Fruit fly (Drosophila melanogaster) whole organism, embryonic: Measurements from ENCODE around the gene Rrp1.

Source experiments
- Adf1 ChIP-seq: fragments of 200-800 bp; sonication (Bioruptor generic); IDR thresholded peaks from 2 replicates; pipeline ENCODE4 v1.3.6; 2022; ENCODE audit warnings: missing biosample characterization, missing genetic modification characterization
- Asciz ChIP-seq: fragments of 200-800 bp; sonication (Bioruptor generic); optimal IDR thresholded peaks from 2 replicates; lab custom pipeline; 2017; ENCODE audit warnings: missing biosample characterization, mild to moderate bottlenecking, missing genetic modification characterization, missing genetic modification reagents
- B-H1 ChIP-seq: fragments of 200-800 bp; sonication (Bioruptor generic); IDR thresholded peaks from 3 replicates; pipeline ENCODE4 v1.3.6; 2022; ENCODE audit warnings: missing biosample characterization, missing genetic modification characterization
- Blimp-1 ChIP-seq: fragments of 200-800 bp; sonication (Bioruptor generic); optimal IDR thresholded peaks from 3 replicates; lab custom pipeline; 2018; ENCODE audit warnings: missing biosample characterization, missing genetic modification characterization, mild to moderate bottlenecking, moderate library complexity, missing genetic modification reagents
- CG10267 ChIP-seq: fragments of 200-800 bp; sonication (Bioruptor generic); optimal IDR thresholded peaks from 2 replicates; lab custom pipeline; 2018; ENCODE audit warnings: missing biosample characterization, mild to moderate bottlenecking, missing genetic modification characterization, moderate library complexity
- CG10274 ChIP-seq: fragments of 200-800 bp; sonication (Bioruptor generic); optimal IDR thresholded peaks from 3 replicates; lab custom pipeline; 2017; ENCODE audit warnings: missing biosample characterization, mild to moderate bottlenecking, missing genetic modification characterization
- CG12659 ChIP-seq: fragments of 200-800 bp; sonication (Bioruptor generic); optimal IDR thresholded peaks from 3 replicates; lab custom pipeline; 2017; ENCODE audit warnings: mild to moderate bottlenecking, missing biosample characterization, missing genetic modification reagents, missing genetic modification characterization
- CG1647 ChIP-seq: fragments of 200-800 bp; sonication (Bioruptor generic); optimal IDR thresholded peaks from 3 replicates; lab custom pipeline; 2016; ENCODE audit warnings: missing biosample characterization, missing genetic modification characterization
- CG18011 ChIP-seq: fragments of 200-800 bp; sonication (Bioruptor generic); optimal IDR thresholded peaks from 2 replicates; lab custom pipeline; 2017; ENCODE audit warnings: missing biosample characterization, missing genetic modification characterization, mild to moderate bottlenecking, moderate library complexity, missing genotype
- CG18764 ChIP-seq: fragments of 200-800 bp; sonication (Bioruptor generic); optimal IDR thresholded peaks from 3 replicates; lab custom pipeline; 2016; ENCODE audit warnings: missing biosample characterization, missing genetic modification characterization
- CG2875 ChIP-seq: fragments of 200-800 bp; sonication (Bioruptor generic); optimal IDR thresholded peaks from 2 replicates; lab custom pipeline; 2017; ENCODE audit warnings: missing biosample characterization, mild to moderate bottlenecking, missing genetic modification characterization, missing genetic modification reagents
- CG31441 ChIP-seq: fragments of 200-800 bp; sonication (Bioruptor generic); IDR thresholded peaks from 2 replicates; pipeline ENCODE4 v1.3.6; 2022; ENCODE audit warnings: missing biosample characterization, missing genetic modification characterization
- CG3407 ChIP-seq: fragments of 200-800 bp; sonication (Bioruptor generic); optimal IDR thresholded peaks from 2 replicates; lab custom pipeline; 2018; ENCODE audit warnings: missing biosample characterization, mild to moderate bottlenecking, missing genetic modification characterization
- CG34224 ChIP-seq: fragments of 200-800 bp; sonication (Bioruptor generic); IDR thresholded peaks from 3 replicates; pipeline ENCODE4 v1.3.6; 2022; ENCODE audit warnings: missing biosample characterization, missing genetic modification characterization; ENCODE audit not compliant: partially characterized antibody
- CG4360 ChIP-seq: fragments of 200-800 bp; sonication (Bioruptor generic); IDR thresholded peaks from 2 replicates; pipeline ENCODE4 v1.3.6; 2022; ENCODE audit warnings: missing biosample characterization, missing genetic modification characterization
- CG4404 ChIP-seq: fragments of 200-800 bp; sonication (Bioruptor generic); IDR thresholded peaks from 2 replicates; pipeline ENCODE4 v1.3.6; 2022; ENCODE audit warnings: missing biosample characterization, missing genetic modification characterization
- CG6175 ChIP-seq: fragments of 200-800 bp; sonication (Bioruptor generic); IDR thresholded peaks from 3 replicates; pipeline ENCODE4 v1.3.6; 2022; ENCODE audit warnings: missing biosample characterization, missing genetic modification characterization
- CG6654 ChIP-seq: fragments of 200-800 bp; sonication (Bioruptor generic); optimal IDR thresholded peaks from 2 replicates; lab custom pipeline; 2017; ENCODE audit warnings: missing biosample characterization, mild to moderate bottlenecking, missing genetic modification characterization
- CG6683 ChIP-seq: fragments of 200-800 bp; sonication (Bioruptor generic); optimal IDR thresholded peaks from 2 replicates; lab custom pipeline; 2017; ENCODE audit warnings: missing biosample characterization, mild to moderate bottlenecking, missing genetic modification characterization, missing genetic modification reagents
- CG7786 ChIP-seq: fragments of 200-800 bp; sonication (Bioruptor generic); optimal IDR thresholded peaks from 2 replicates; lab custom pipeline; 2016; ENCODE audit warnings: missing biosample characterization, missing genetic modification characterization
- CG8388 ChIP-seq: fragments of 200-800 bp; sonication (Bioruptor generic); optimal IDR thresholded peaks from 2 replicates; lab custom pipeline; 2019; ENCODE audit warnings: missing biosample characterization, mild to moderate bottlenecking, missing genetic modification characterization, moderate library complexity
- CG9876 ChIP-seq: fragments of 200-800 bp; sonication (Bioruptor generic); optimal IDR thresholded peaks from 2 replicates; lab custom pipeline; 2016; ENCODE audit warnings: missing biosample characterization, missing genetic modification characterization
- Hey ChIP-seq: fragments of 200-800 bp; sonication (Bioruptor generic); optimal IDR thresholded peaks from 3 replicates; lab custom pipeline; 2018; ENCODE audit warnings: missing biosample characterization, mild to moderate bottlenecking, missing genetic modification characterization
- MTF-1 ChIP-seq: fragments of 200-800 bp; sonication (Bioruptor generic); optimal IDR thresholded peaks from 2 replicates; lab custom pipeline; 2018; ENCODE audit warnings: missing biosample characterization, mild to moderate bottlenecking, missing genetic modification characterization, borderline replicate concordance
- Myb ChIP-seq: fragments of 200-800 bp; sonication (Bioruptor generic); optimal IDR thresholded peaks from 2 replicates; lab custom pipeline; 2016; ENCODE audit warnings: missing biosample characterization, missing genetic modification characterization
- Poxn ChIP-seq: fragments of 200-800 bp; sonication (Bioruptor generic); IDR thresholded peaks from 2 replicates; pipeline ENCODE4 v1.3.6; 2022; ENCODE audit warnings: missing biosample characterization, missing genetic modification characterization
- Sox102F ChIP-seq: fragments of 200-800 bp; sonication (Bioruptor generic); optimal IDR thresholded peaks from 2 replicates; lab custom pipeline; 2018; ENCODE audit warnings: missing biosample characterization, mild to moderate bottlenecking, missing genetic modification characterization, moderate library complexity
- Trl ChIP-seq, 3 experiments: fragments of >200 bp in 2 of 3; fragments of 200-800 bp in 1 of 3; sonication (Bioruptor generic) in 1 of 3; optimal IDR thresholded peaks; 2 replicates in 1 of 3; 3 replicates in 2 of 3; lab custom pipeline; 2016 to 2017; ENCODE audit warnings: missing biosample characterization in 1 of 3, missing genetic modification characterization in 1 of 3
- caup ChIP-seq: fragments of 200-800 bp; sonication (Bioruptor generic); optimal IDR thresholded peaks from 3 replicates; lab custom pipeline; 2017; ENCODE audit warnings: missing biosample characterization, mild to moderate bottlenecking, missing genetic modification characterization, moderate library complexity; ENCODE audit not compliant: severe bottlenecking
- cwo ChIP-seq: fragments of 200-800 bp; sonication (Bioruptor generic); optimal IDR thresholded peaks from 3 replicates; lab custom pipeline; 2017; ENCODE audit warnings: missing biosample characterization, missing genetic modification characterization, mild to moderate bottlenecking, moderate library complexity, missing genetic modification reagents
- esg ChIP-seq: fragments of 200-800 bp; sonication (Bioruptor generic); conservative IDR thresholded peaks from 2 replicates; pipeline ENCODE4 v1.3.6; 2022; ENCODE audit warnings: missing biosample characterization, missing genetic modification characterization
- fru ChIP-seq: fragments of >200 bp; optimal IDR thresholded peaks from 2 replicates; lab custom pipeline; 2017
- gce ChIP-seq: fragments of 200-800 bp; sonication (Bioruptor generic); IDR thresholded peaks from 3 replicates; pipeline ENCODE4 v1.3.6; 2022; ENCODE audit warnings: missing biosample characterization, missing genetic modification characterization
- gfzf ChIP-seq: fragments of 200-800 bp; sonication (Bioruptor generic); optimal IDR thresholded peaks from 2 replicates; lab custom pipeline; 2016; ENCODE audit warnings: missing biosample characterization, mild to moderate bottlenecking, missing genetic modification characterization, moderate library complexity
- gsb-n ChIP-seq: fragments of 200-800 bp; sonication (Bioruptor generic); optimal IDR thresholded peaks from 3 replicates; lab custom pipeline; 2018; ENCODE audit warnings: missing biosample characterization, mild to moderate bottlenecking, missing genetic modification characterization
- hb ChIP-seq: fragments of 200-800 bp; sonication (Bioruptor generic); IDR thresholded peaks from 3 replicates; pipeline ENCODE4 v1.3.6; 2022; ENCODE audit warnings: missing biosample characterization, missing genetic modification characterization; ENCODE audit not compliant: partially characterized antibody
- nom ChIP-seq: fragments of 200-800 bp; sonication (Bioruptor generic); optimal IDR thresholded peaks from 2 replicates; lab custom pipeline; 2017; ENCODE audit warnings: missing biosample characterization, missing genetic modification characterization, mild to moderate bottlenecking, moderate library complexity, missing genetic modification reagents
- pb ChIP-seq: fragments of 200-800 bp; sonication (Bioruptor generic); optimal IDR thresholded peaks from 3 replicates; lab custom pipeline; 2016; ENCODE audit warnings: missing biosample characterization, missing genetic modification characterization
- pho ChIP-seq: fragments of 200-800 bp; sonication (Bioruptor generic); optimal IDR thresholded peaks from 2 replicates; lab custom pipeline; 2016; ENCODE audit warnings: missing biosample characterization, missing genetic modification characterization
- phol ChIP-seq: fragments of 200-800 bp; sonication (Bioruptor generic); optimal IDR thresholded peaks from 3 replicates; lab custom pipeline; 2018; ENCODE audit warnings: missing biosample characterization, mild to moderate bottlenecking, missing genetic modification characterization, moderate library complexity
- psq ChIP-seq: fragments of 200-800 bp; sonication (Bioruptor generic); optimal IDR thresholded peaks from 2 replicates; lab custom pipeline; 2017; ENCODE audit warnings: missing biosample characterization, missing genetic modification characterization
- ro ChIP-seq: fragments of 200-800 bp; sonication (Bioruptor generic); IDR thresholded peaks from 2 replicates; pipeline ENCODE4 v1.3.6; 2022; ENCODE audit warnings: missing biosample characterization, missing genetic modification characterization
- sna ChIP-seq: fragments of 200-800 bp; sonication (Bioruptor generic); IDR thresholded peaks from 2 replicates; pipeline ENCODE4 v1.3.6; 2022; ENCODE audit warnings: missing biosample characterization, missing genetic modification characterization; ENCODE audit not compliant: partially characterized antibody
- sob ChIP-seq: fragments of 200-800 bp; sonication (Bioruptor generic); IDR thresholded peaks from 2 replicates; pipeline ENCODE4 v1.3.6; 2022; ENCODE audit warnings: missing biosample characterization, missing genetic modification characterization
- sr ChIP-seq: fragments of 200-800 bp; sonication (Bioruptor generic); IDR thresholded peaks from 3 replicates; pipeline ENCODE4 v1.3.6; 2022; ENCODE audit warnings: missing biosample characterization, missing genetic modification characterization
- tap ChIP-seq: fragments of 200-800 bp; optimal IDR thresholded peaks from 3 replicates; lab custom pipeline; 2019; ENCODE audit warnings: missing biosample characterization, mild to moderate bottlenecking, missing genetic modification characterization, moderate library complexity
- tgo ChIP-seq: fragments of 200-800 bp; sonication (Bioruptor generic); IDR thresholded peaks from 3 replicates; pipeline ENCODE4 v1.3.6; 2022; ENCODE audit warnings: missing biosample characterization, missing genetic modification characterization
- tll ChIP-seq, 2 experiments: fragments of 200-800 bp in 1 of 2; fragments of >200 bp in 1 of 2; sonication (Bioruptor generic) in 1 of 2; optimal IDR thresholded peaks; 2 replicates each; lab custom pipeline; 2017 to 2019; ENCODE audit warnings: missing biosample characterization in 2 of 2, missing genetic modification characterization in 2 of 2, mild to moderate bottlenecking in 1 of 2, moderate library complexity in 1 of 2
- zfh1 ChIP-seq: fragments of 200-800 bp; sonication (Bioruptor generic); IDR thresholded peaks from 3 replicates; pipeline ENCODE4 v1.3.6; 2022; ENCODE audit warnings: missing biosample characterization, missing genetic modification characterization

The Rrp1 gene

dm6 chr2L:2957547-2958174 is 14.6 kb downstream of the Rrp1 start (continued):
- TF ChIP-seq Trl (optimal IDR thresholded peaks at IDR 0.05; lab: Kevin White, UChicago) (peak; percentile 10 to 59), Trl (GFP tag; optimal IDR thresholded peaks at IDR 0.05; lab: Kevin White, UChicago) (no peak), CG12659 (peak; percentile 35), CG6175 (GFP tag; lab: Robert Waterston, UW) (no peak), CG3407 (GFP tag; lab: Kevin White, UChicago) (no peak), MTF-1 (GFP tag; lab: Kevin White, UChicago) (no peak), caup (GFP tag; lab: Kevin White, UChicago) (no peak), sr (no peak), tap (tag; lab: Kevin White, UChicago) (no peak), Poxn (GFP tag; lab: Robert Waterston, UW) (no peak), tgo (0 out of 3 replicates have a peak, but pooled peaks have one; percentile 36), Sox102F (GFP tag; lab: Kevin White, UChicago) (peak; percentile 67), hb (GFP tag; lab: Robert Waterston, UW) (no peak), ro (GFP tag; lab: Robert Waterston, UW) (no peak), gsb-n (tag; lab: Kevin White, UChicago) (no peak), tll (GFP tag; optimal IDR thresholded peaks at IDR 0.05; lab: Kevin White, UChicago) (no peak), gce (GFP tag; lab: Robert Waterston, UW) (no peak), CG8388 (GFP tag; lab: Kevin White, UChicago) (peak; percentile 34), psq (GFP tag; lab: Kevin White, UChicago) (no peak), sna (no peak), esg (GFP tag; lab: Robert Waterston, UW) (peak; percentile 47), CG4360 (no peak), CG10274 (GFP tag; lab: Kevin White, UChicago) (no peak), CG31441 (GFP tag; lab: Robert Waterston, UW) (peak; percentile 71), CG4404 (no peak), nom (GFP tag; lab: Kevin White, UChicago) (peak; percentile 63), pb (no peak), Hey (tag; lab: Kevin White, UChicago) (no peak), CG7786 (GFP tag; lab: Kevin White, UChicago) (no peak), CG6683 (no peak), cwo (GFP tag; lab: Kevin White, UChicago) (no peak), CG6654 (GFP tag; lab: Kevin White, UChicago) (no peak), CG18764 (GFP tag; lab: Kevin White, UChicago) (no peak), Adf1 (GFP tag; lab: Robert Waterston, UW) (peak; percentile 47; the same call in 1 of the 2 replicates), B-H1 (GFP tag; lab: Robert Waterston, UW) (no peak), Myb (GFP tag; lab: Kevin White, UChicago) (no peak), zfh1 (GFP tag; lab: Robert Waterston, UW) (peak; percentile 29; the same call in 1 of the 3 replicates), sob (no peak), gfzf (GFP tag; lab: Kevin White, UChicago) (no peak), CG2875 (GFP tag; lab: Kevin White, UChicago) (peak; percentile 45), CG34224 (GFP tag; lab: Robert Waterston, UW) (no peak), CG9876 (GFP tag; lab: Kevin White, UChicago) (no peak), phol (tag; lab: Kevin White, UChicago) (peak; percentile 76), fru (no peak), Blimp-1 (no peak), CG1647 (GFP tag; lab: Kevin White, UChicago) (peak; percentile 36), pho (GFP tag; lab: Kevin White, UChicago) (no peak), CG10267 (peak; percentile 47), Asciz (peak; percentile 62), CG18011 (GFP tag; lab: Kevin White, UChicago) (no peak)
